Fruit fly (Drosophila melanogaster): ENCODE measurements around the gene mew.

The mew gene

dm6 chrX:13251310-13251709, 7.0 kb downstream of the mew start (continued):
- peak; percentile 90 for TF ChIP-seq pum (GFP tag; optimal IDR thresholded peaks at IDR 0.05)
- no peak for TF ChIP-seq CG7745 (tag; optimal IDR thresholded peaks at IDR 0.05)
- TF ChIP-seq Bteb2 (GFP tag; optimal IDR thresholded peaks at IDR 0.05): peak; percentile 65
- TF ChIP-seq wdn (GFP tag; IDR thresholded peaks at IDR 0.05): peak; percentile 49; the same call in 1 of the 2 replicates
- TF ChIP-seq Rx (GFP tag; IDR thresholded peaks at IDR 0.05): peak; percentile 78
- TF ChIP-seq Lhr (GFP tag; optimal IDR thresholded peaks at IDR 0.05): no peak
- TF ChIP-seq pzg (GFP tag; optimal IDR thresholded peaks at IDR 0.05): no peak
- peak; percentile 59 for TF ChIP-seq CG4707 (GFP tag; optimal IDR thresholded peaks at IDR 0.05)
- peak; percentile 70 for TF ChIP-seq CG1233 (GFP tag; optimal IDR thresholded peaks at IDR 0.05)
- TF ChIP-seq knrl (GFP tag; IDR thresholded peaks at IDR 0.05; ENCODE audit: partially characterized antibody): no peak
- peak; percentile 79 to 87 for TF ChIP-seq bsh (GFP tag; optimal IDR thresholded peaks at IDR 0.05)
- peak; percentile 75 for TF ChIP-seq Hsf (GFP tag; optimal IDR thresholded peaks at IDR 0.05)
- TF ChIP-seq CG15269 (tag; optimal IDR thresholded peaks at IDR 0.05): peak; percentile 70
- TF ChIP-seq H2.0 (GFP tag; IDR thresholded peaks at IDR 0.05): peak; percentile 67; the same call in 1 of the 2 replicates
- peak; percentile 77 for TF ChIP-seq Blimp-1 (GFP tag; optimal IDR thresholded peaks at IDR 0.05)
- TF ChIP-seq Hmr (GFP tag; optimal IDR thresholded peaks at IDR 0.05): peak; percentile 69
- peak; percentile 81 for TF ChIP-seq Ada2b (GFP tag; IDR thresholded peaks at IDR 0.05)
- peak; percentile 79 for TF ChIP-seq ab (GFP tag; optimal IDR thresholded peaks at IDR 0.05)
- no peak for TF ChIP-seq CG1832 (GFP tag; optimal IDR thresholded peaks at IDR 0.05)
- TF ChIP-seq CG16779 (GFP tag; IDR thresholded peaks at IDR 0.05): peak; percentile 64; the same call in 1 of the 2 replicates
- 0 out of 2 replicates have a peak, but pooled peaks have one; percentile 24 for TF ChIP-seq cas (GFP tag; IDR thresholded peaks at IDR 0.05)
- TF ChIP-seq Nf-YB (GFP tag; optimal IDR thresholded peaks at IDR 0.05): peak; percentile 22
- TF ChIP-seq CG6854 (GFP tag; optimal IDR thresholded peaks at IDR 0.05): peak; percentile 44
- peak; percentile 53 for TF ChIP-seq B-H1 (GFP tag; IDR thresholded peaks at IDR 0.05)
- no peak for TF ChIP-seq HLH4C (GFP tag; IDR thresholded peaks at IDR 0.05; ENCODE audit: partially characterized antibody)
- peak; percentile 79 for TF ChIP-seq lab (GFP tag; optimal IDR thresholded peaks at IDR 0.05)
- TF ChIP-seq Hmx (GFP tag; optimal IDR thresholded peaks at IDR 0.05): peak; percentile 66
- TF ChIP-seq ro (GFP tag; IDR thresholded peaks at IDR 0.05): 0 out of 2 replicates have a peak, but pooled peaks have one; percentile 29
- no peak for TF ChIP-seq lov (optimal IDR thresholded peaks at IDR 0.05)
- peak; percentile 55; the same call in 1 of the 3 replicates for TF ChIP-seq lov (GFP tag; IDR thresholded peaks at IDR 0.05)
- TF ChIP-seq NC2α (GFP tag; optimal IDR thresholded peaks at IDR 0.05): peak; percentile 30
- peak; percentile 69; the same call in 2 of the 3 replicates for TF ChIP-seq otp (GFP tag; IDR thresholded peaks at IDR 0.05)
- peak; percentile 60 for TF ChIP-seq Myb (GFP tag; optimal IDR thresholded peaks at IDR 0.05)
- TF ChIP-seq nerfin-2 (GFP tag; IDR thresholded peaks at IDR 0.05; ENCODE audit: partially characterized antibody): no peak
- TF ChIP-seq CG8089 (GFP tag; optimal IDR thresholded peaks at IDR 0.05): peak; percentile 68
- no peak for TF ChIP-seq mld (GFP tag; IDR thresholded peaks at IDR 0.05; ENCODE audit: partially characterized antibody)
- TF ChIP-seq vfl (GFP tag; optimal IDR thresholded peaks at IDR 0.05): no peak
- no peak for TF ChIP-seq CG14860 (GFP tag; IDR thresholded peaks at IDR 0.05; ENCODE audit: partially characterized antibody)
- TF ChIP-seq CG11456 (GFP tag; IDR thresholded peaks at IDR 0.05): peak; percentile 79; the same call in 2 of the 3 replicates
- TF ChIP-seq ewg (GFP tag; optimal IDR thresholded peaks at IDR 0.05): peak; percentile 69
- peak; percentile 58; the same call in 1 of the 2 replicates for TF ChIP-seq gt (GFP tag; IDR thresholded peaks at IDR 0.05)
- TF ChIP-seq Dek (tag; optimal IDR thresholded peaks at IDR 0.05): peak; percentile 59
- peak in 1 of 2 experiments; percentile 14 for TF ChIP-seq crp (GFP tag; optimal IDR thresholded peaks at IDR 0.05)
- TF ChIP-seq da (GFP tag; optimal IDR thresholded peaks at IDR 0.05): peak; percentile 34
- TF ChIP-seq CG14710 (tag; optimal IDR thresholded peaks at IDR 0.05): peak; percentile 36
- peak; percentile 74 for TF ChIP-seq Mrtf (GFP tag; IDR thresholded peaks at IDR 0.05)
- TF ChIP-seq sens-2 (GFP tag; IDR thresholded peaks at IDR 0.05): peak; percentile 52; the same call in 1 of the 2 replicates
- peak; percentile 83 for TF ChIP-seq zfh2 (GFP tag; optimal IDR thresholded peaks at IDR 0.05)
- peak; percentile 64 for TF ChIP-seq CG12391 (tag; optimal IDR thresholded peaks at IDR 0.05)
